Fruit fly (Drosophila melanogaster) whole organism, embryonic: Measurements from ENCODE around the gene CG10337.

ENCODE experiments used
- B-H2 ChIP-seq: fragments of 200-800 bp; sonication (Bioruptor generic); optimal IDR thresholded peaks from 2 replicates; lab custom pipeline; 2018; ENCODE audit warnings: missing biosample characterization, mild to moderate bottlenecking, missing genetic modification characterization
- CG10654 ChIP-seq: fragments of 200-800 bp; sonication (Bioruptor generic); optimal IDR thresholded peaks from 2 replicates; lab custom pipeline; 2016; ENCODE audit warnings: missing biosample characterization, missing genetic modification characterization
- CG11085 ChIP-seq: fragments of 200-800 bp; sonication (Bioruptor generic); IDR thresholded peaks from 2 replicates; pipeline ENCODE4 v1.3.6; 2022; ENCODE audit warnings: missing biosample characterization, missing genetic modification characterization
- CG11560 ChIP-seq: fragments of 200-800 bp; sonication (Bioruptor generic); IDR thresholded peaks from 3 replicates; pipeline ENCODE4 v1.3.6; 2022; ENCODE audit warnings: missing biosample characterization, missing genetic modification characterization
- CG12769 ChIP-seq: fragments of 200-800 bp; sonication (Bioruptor generic); optimal IDR thresholded peaks from 2 replicates; lab custom pipeline; 2019; ENCODE audit warnings: missing biosample characterization, mild to moderate bottlenecking, missing genetic modification characterization, moderate library complexity
- CG15269 ChIP-seq: fragments of 200-800 bp; sonication (Bioruptor generic); optimal IDR thresholded peaks from 2 replicates; lab custom pipeline; 2018; ENCODE audit warnings: missing biosample characterization, mild to moderate bottlenecking, missing genetic modification characterization, moderate library complexity
- CG1647 ChIP-seq: fragments of 200-800 bp; sonication (Bioruptor generic); optimal IDR thresholded peaks from 3 replicates; lab custom pipeline; 2016; ENCODE audit warnings: missing biosample characterization, missing genetic modification characterization
- CG16813 ChIP-seq: fragments of 200-800 bp; sonication (Bioruptor generic); IDR thresholded peaks from 3 replicates; pipeline ENCODE4 v1.3.6; 2022; ENCODE audit warnings: missing biosample characterization, missing genetic modification characterization; ENCODE audit not compliant: partially characterized antibody
- CG2202 ChIP-seq: fragments of 200-800 bp; sonication (Bioruptor generic); optimal IDR thresholded peaks from 2 replicates; lab custom pipeline; 2018; ENCODE audit warnings: missing biosample characterization, mild to moderate bottlenecking, missing genetic modification characterization
- CG30020 ChIP-seq: fragments of 200-800 bp; optimal IDR thresholded peaks from 2 replicates; lab custom pipeline; 2019; ENCODE audit warnings: missing biosample characterization, mild to moderate bottlenecking, missing genetic modification characterization, moderate library complexity
- CG31224 ChIP-seq: fragments of 200-800 bp; sonication (Bioruptor generic); IDR thresholded peaks from 2 replicates; pipeline ENCODE4 v1.3.6; 2022; ENCODE audit warnings: missing biosample characterization, missing genetic modification characterization
- CG3163 ChIP-seq: fragments of 200-800 bp; sonication (Bioruptor generic); optimal IDR thresholded peaks from 3 replicates; lab custom pipeline; 2016; ENCODE audit warnings: missing biosample characterization, missing genetic modification characterization
- CG32772 ChIP-seq: fragments of 200-800 bp; sonication (Bioruptor generic); IDR thresholded peaks from 2 replicates; pipeline ENCODE4 v1.3.6; 2022; ENCODE audit warnings: missing biosample characterization, missing genetic modification characterization
- CG34224 ChIP-seq: fragments of 200-800 bp; sonication (Bioruptor generic); IDR thresholded peaks from 3 replicates; pipeline ENCODE4 v1.3.6; 2022; ENCODE audit warnings: missing biosample characterization, missing genetic modification characterization; ENCODE audit not compliant: partially characterized antibody
- CG4282 ChIP-seq: fragments of 200-800 bp; sonication (Bioruptor generic); optimal IDR thresholded peaks from 2 replicates; lab custom pipeline; 2016; ENCODE audit warnings: missing biosample characterization, missing genetic modification characterization
- CG43689 ChIP-seq: fragments of 200-800 bp; sonication (Bioruptor generic); IDR thresholded peaks from 2 replicates; pipeline ENCODE4 v1.3.6; 2022; ENCODE audit warnings: missing biosample characterization, missing genetic modification characterization
- CG5245 ChIP-seq: fragments of 200-800 bp; sonication (Bioruptor generic); optimal IDR thresholded peaks from 3 replicates; lab custom pipeline; 2016; ENCODE audit warnings: missing biosample characterization, missing genetic modification characterization
- CG7357 ChIP-seq: fragments of 200-800 bp; sonication (Bioruptor generic); IDR thresholded peaks from 3 replicates; pipeline ENCODE4 v1.3.6; 2022; ENCODE audit warnings: missing biosample characterization, missing genetic modification characterization
- CG8359 ChIP-seq: fragments of 200-800 bp; sonication (Bioruptor generic); optimal IDR thresholded peaks from 2 replicates; lab custom pipeline; 2017; ENCODE audit warnings: missing biosample characterization, mild to moderate bottlenecking, missing genetic modification characterization, borderline replicate concordance
- CG8944 ChIP-seq: fragments of 200-800 bp; sonication (Bioruptor generic); optimal IDR thresholded peaks from 3 replicates; lab custom pipeline; 2016; ENCODE audit warnings: missing biosample characterization, missing genetic modification characterization
- Deaf1 ChIP-seq: fragments of 200-800 bp; optimal IDR thresholded peaks from 3 replicates; lab custom pipeline; 2019; ENCODE audit warnings: missing biosample characterization, mild to moderate bottlenecking, missing genetic modification characterization, moderate library complexity
- Dref ChIP-seq: fragments of 200-800 bp; sonication (Bioruptor generic); IDR thresholded peaks from 2 replicates; pipeline ENCODE4 v1.3.6; 2022; ENCODE audit warnings: missing biosample characterization, missing genetic modification characterization
- Fer3 ChIP-seq: fragments of 200-800 bp; sonication (Bioruptor generic); optimal IDR thresholded peaks from 2 replicates; lab custom pipeline; 2018; ENCODE audit warnings: missing biosample characterization, mild to moderate bottlenecking, missing genetic modification characterization, moderate library complexity
- Gug ChIP-seq: fragments of 200-800 bp; sonication (Bioruptor generic); IDR thresholded peaks from 4 replicates; pipeline ENCODE4 v1.3.6; 2022; ENCODE audit warnings: missing biosample characterization, missing genetic modification characterization
- HmgZ ChIP-seq: fragments of 200-800 bp; sonication (Bioruptor generic); optimal IDR thresholded peaks from 2 replicates; lab custom pipeline; 2018; ENCODE audit warnings: missing biosample characterization, mild to moderate bottlenecking, missing genetic modification characterization
- Hr39 ChIP-seq: fragments of >200 bp; optimal IDR thresholded peaks from 2 replicates; lab custom pipeline; 2017
- Kr ChIP-seq: fragments of 200-800 bp; sonication (Bioruptor generic); optimal IDR thresholded peaks from 2 replicates; lab custom pipeline; 2017; ENCODE audit warnings: missing biosample characterization, mild to moderate bottlenecking, missing genetic modification characterization
- Myb ChIP-seq: fragments of 200-800 bp; sonication (Bioruptor generic); optimal IDR thresholded peaks from 2 replicates; lab custom pipeline; 2016; ENCODE audit warnings: missing biosample characterization, missing genetic modification characterization
- Nf-YA ChIP-seq: fragments of 200-800 bp; sonication (Bioruptor generic); IDR thresholded peaks from 2 replicates; pipeline ENCODE4 v1.3.6; 2022; ENCODE audit warnings: missing biosample characterization, missing genetic modification characterization
- Nf-YB ChIP-seq: fragments of 200-800 bp; sonication (Bioruptor generic); optimal IDR thresholded peaks from 3 replicates; lab custom pipeline; 2019; ENCODE audit warnings: missing biosample characterization, mild to moderate bottlenecking, missing genetic modification characterization, moderate library complexity
- Oaz ChIP-seq: fragments of 200-800 bp; sonication (Bioruptor generic); IDR thresholded peaks from 2 replicates; pipeline ENCODE4 v1.3.6; 2022; ENCODE audit warnings: missing biosample characterization, missing genetic modification characterization
- Trl ChIP-seq, 3 experiments: fragments of >200 bp in 2 of 3; fragments of 200-800 bp in 1 of 3; sonication (Bioruptor generic) in 1 of 3; optimal IDR thresholded peaks; 2 replicates in 1 of 3; 3 replicates in 2 of 3; lab custom pipeline; 2016 to 2017; ENCODE audit warnings: missing biosample characterization in 1 of 3, missing genetic modification characterization in 1 of 3
- Xrp1 ChIP-seq: fragments of 200-800 bp; sonication (Bioruptor generic); IDR thresholded peaks from 2 replicates; pipeline ENCODE4 v1.3.6; 2022; ENCODE audit warnings: missing biosample characterization, missing genetic modification characterization
- amos ChIP-seq: fragments of 200-800 bp; sonication (Bioruptor generic); IDR thresholded peaks from 2 replicates; pipeline ENCODE4 v1.3.6; 2022; ENCODE audit warnings: missing biosample characterization, missing genetic modification characterization; ENCODE audit not compliant: partially characterized antibody
- bbx ChIP-seq: fragments of 200-800 bp; sonication (Bioruptor generic); IDR thresholded peaks from 2 replicates; pipeline ENCODE4 v1.3.6; 2022; ENCODE audit warnings: missing biosample characterization, missing genetic modification characterization; ENCODE audit not compliant: partially characterized antibody
- eve ChIP-seq, 2 experiments: fragments of >200 bp; optimal IDR thresholded peaks; 2 replicates each; lab custom pipeline; 2017; ENCODE audit warnings: missing biosample characterization in 2 of 2, missing genetic modification characterization in 2 of 2
- mam ChIP-seq: fragments of 200-800 bp; sonication (Bioruptor generic); optimal IDR thresholded peaks from 3 replicates; lab custom pipeline; 2016; ENCODE audit warnings: missing biosample characterization, missing genetic modification characterization
- mirr ChIP-seq: fragments of 200-800 bp; sonication (Bioruptor generic); optimal IDR thresholded peaks from 3 replicates; lab custom pipeline; 2018; ENCODE audit warnings: missing biosample characterization, mild to moderate bottlenecking, missing genetic modification characterization
- nom ChIP-seq: fragments of 200-800 bp; sonication (Bioruptor generic); optimal IDR thresholded peaks from 2 replicates; lab custom pipeline; 2017; ENCODE audit warnings: missing biosample characterization, missing genetic modification characterization, mild to moderate bottlenecking, moderate library complexity, missing genetic modification reagents
- pb ChIP-seq: fragments of 200-800 bp; sonication (Bioruptor generic); optimal IDR thresholded peaks from 3 replicates; lab custom pipeline; 2016; ENCODE audit warnings: missing biosample characterization, missing genetic modification characterization
- repo ChIP-seq: fragments of 200-800 bp; sonication (Bioruptor generic); optimal IDR thresholded peaks from 2 replicates; lab custom pipeline; 2016; ENCODE audit warnings: missing biosample characterization, missing genetic modification characterization
- rib ChIP-seq: fragments of 200-800 bp; sonication (Bioruptor generic); IDR thresholded peaks from 2 replicates; pipeline ENCODE4 v1.3.6; 2022; ENCODE audit warnings: missing biosample characterization, missing genetic modification characterization
- shn ChIP-seq: fragments of 200-800 bp; sonication (Bioruptor generic); optimal IDR thresholded peaks from 3 replicates; lab custom pipeline; 2016; ENCODE audit warnings: missing biosample characterization, missing genetic modification characterization
- sqz ChIP-seq: fragments of 200-800 bp; sonication (Bioruptor generic); optimal IDR thresholded peaks from 3 replicates; lab custom pipeline; 2018; ENCODE audit warnings: missing biosample characterization, mild to moderate bottlenecking, missing genetic modification characterization
- tin ChIP-seq: fragments of 200-800 bp; sonication (Bioruptor generic); optimal IDR thresholded peaks from 3 replicates; lab custom pipeline; 2016; ENCODE audit warnings: missing biosample characterization, missing genetic modification characterization
- toy ChIP-seq: fragments of 200-800 bp; sonication (Bioruptor generic); IDR thresholded peaks from 2 replicates; pipeline ENCODE4 v1.3.6; 2022; ENCODE audit warnings: missing biosample characterization, missing genetic modification characterization
- trh ChIP-seq: fragments of 200-800 bp; sonication (Bioruptor generic); optimal IDR thresholded peaks from 2 replicates; lab custom pipeline; 2016; ENCODE audit warnings: missing biosample characterization, missing genetic modification characterization
- twi ChIP-seq: fragments of 200-800 bp; optimal IDR thresholded peaks from 2 replicates; lab custom pipeline; 2019; ENCODE audit warnings: missing biosample characterization, mild to moderate bottlenecking, missing genetic modification characterization, moderate library complexity
- zfh2 ChIP-seq: fragments of 200-800 bp; sonication (Bioruptor generic); optimal IDR thresholded peaks from 2 replicates; lab custom pipeline; 2016; ENCODE audit warnings: missing biosample characterization, missing genetic modification characterization

CG10337 gene

dm6 chr2L:19574959-19575625 lies 28.3 kb upstream of the CG10337 start (continued):
- TF ChIP-seq CG10654 (GFP tag; lab: Kevin White, UChicago) (no peak), trh (GFP tag; lab: Kevin White, UChicago) (no peak), zfh2 (GFP tag; lab: Kevin White, UChicago) (no peak), CG11560 (tag; lab: Robert Waterston, UW) (no peak), Deaf1 (no peak), Gug (GFP tag; lab: Robert Waterston, UW) (no peak), repo (GFP tag; lab: Kevin White, UChicago) (no peak), CG1647 (no peak), twi (no peak), CG4282 (no peak), mirr (GFP tag; lab: Kevin White, UChicago) (peak; percentile 35), Fer3 (tag; lab: Kevin White, UChicago) (no peak), CG7357 (GFP tag; lab: Robert Waterston, UW) (no peak), CG30020 (tag; lab: Kevin White, UChicago) (no peak), Hr39 (lab: Kevin White, UChicago) (no peak), Kr (GFP tag; lab: Kevin White, UChicago) (no peak), bbx (GFP tag; lab: Robert Waterston, UW) (peak; percentile 52; the same call in 1 of the 2 replicates), CG16813 (GFP tag; lab: Robert Waterston, UW) (peak; percentile 24; the same call in 1 of the 3 replicates), shn (GFP tag; lab: Kevin White, UChicago) (no peak), toy (GFP tag; lab: Robert Waterston, UW) (no peak), eve (GFP tag; optimal IDR thresholded peaks at IDR 0.05; lab: Kevin White, UChicago) (no peak), Trl (optimal IDR thresholded peaks at IDR 0.05; lab: Kevin White, UChicago) (peak; percentile 74 to 79), Trl (GFP tag; optimal IDR thresholded peaks at IDR 0.05; lab: Kevin White, UChicago) (no peak), CG43689 (GFP tag; lab: Robert Waterston, UW) (no peak), tin (GFP tag; lab: Kevin White, UChicago) (no peak), CG11085 (no peak), mam (no peak), Myb (GFP tag; lab: Kevin White, UChicago) (no peak), Xrp1 (no peak), Oaz (GFP tag; lab: Robert Waterston, UW) (no peak), pb (GFP tag; lab: Kevin White, UChicago) (no peak), CG31224 (GFP tag; lab: Robert Waterston, UW) (no peak), Dref (GFP tag; lab: Robert Waterston, UW) (no peak), CG15269 (tag; lab: Kevin White, UChicago) (no peak), CG2202 (tag; lab: Kevin White, UChicago) (no peak), sqz (GFP tag; lab: Kevin White, UChicago) (no peak), CG8944 (GFP tag; lab: Kevin White, UChicago) (no peak), rib (GFP tag; lab: Robert Waterston, UW) (peak; percentile 29; the same call in 1 of the 2 replicates), CG34224 (peak; percentile 56; the same call in 2 of the 3 replicates), HmgZ (tag; lab: Kevin White, UChicago) (no peak), CG32772 (no peak), Nf-YA (GFP tag; lab: Robert Waterston, UW) (no peak), B-H2 (GFP tag; lab: Kevin White, UChicago) (no peak), Nf-YB (no peak), CG5245 (GFP tag; lab: Kevin White, UChicago) (no peak), CG3163 (GFP tag; lab: Kevin White, UChicago) (peak; percentile 81), CG8359 (GFP tag; lab: Kevin White, UChicago) (no peak), amos (GFP tag; lab: Robert Waterston, UW) (peak; percentile 51; the same call in 1 of the 2 replicates), CG12769 (tag; lab: Kevin White, UChicago) (no peak), nom (GFP tag; lab: Kevin White, UChicago) (no peak)
